Worm (Caenorhabditis elegans) whole organism, dauer: ENCODE data around the gene M162.5.
"Not testable (repeated sequence)": the region's sequence is repeated elsewhere in the genome, so short reads cannot be mapped to it uniquely, and the experiment has no call there.

Experiments used
- unc-62 ChIP-seq: sonication (generic microtip); optimal IDR thresholded peaks from 2 replicates; lab custom pipeline; 2017; ENCODE audit warnings: missing biosample characterization, missing genetic modification reagents, missing genetic modification characterization

Gene M162.5

ce11 chrV:19760751-19761150 is at the start of gene M162.5:
Gene M162.5, plus strand, starts transcription at chrV:19761051.
- no peak for TF ChIP-seq unc-62 (GFP tag; lab: Kevin White, UChicago)

- not testable (repeated sequence) for TF ChIP-seq unc-62 (GFP tag; lab: Kevin White, UChicago)
These were observed 49.2 kb upstream of the M162.5 start, which contains the start of gene Y43F8C.23 for ce11 chrV:19711646-19712045. Gene Y43F8C.23, minus strand, starts transcription at chrV:19711746.

ce11 chrV:19715419-19715818 is 45.4 kb upstream of the M162.5 start, which contains the start of gene Y43F8C.16:
Gene Y43F8C.16, minus strand, starts transcription at chrV:19715519.
- no peak for TF ChIP-seq unc-62 (GFP tag; lab: Kevin White, UChicago)

- TF ChIP-seq unc-62 (GFP tag; lab: Kevin White, UChicago) = no peak
These were observed 45.0 kb upstream of the M162.5 start, which contains the start of gene Y43F8C.17 for ce11 chrV:19715847-19716246. Gene Y43F8C.17, plus strand, starts transcription at chrV:19716147.

- TF ChIP-seq unc-62 (GFP tag; lab: Kevin White, UChicago) = no peak
These were observed 42.9 kb upstream of the M162.5 start for ce11 chrV:19717933-19718332.

- no peak for TF ChIP-seq unc-62 (GFP tag; lab: Kevin White, UChicago)
These were observed 42.2 kb upstream of the M162.5 start for ce11 chrV:19718660-19719059.

ce11 chrV:19719253-19719652 is 41.6 kb upstream of the M162.5 start, which contains the start of gene Y116F11A.6:
Gene Y116F11A.6, plus strand, starts transcription at chrV:19719553.
- no peak for TF ChIP-seq unc-62 (GFP tag; lab: Kevin White, UChicago)

- TF ChIP-seq unc-62 (GFP tag; lab: Kevin White, UChicago) = no peak
These were observed 38.0 kb upstream of the M162.5 start for ce11 chrV:19722881-19723280.

ce11 chrV:19724589-19724988 is 36.3 kb upstream of the M162.5 start:
- TF ChIP-seq unc-62 (GFP tag; lab: Kevin White, UChicago) = no peak

- TF ChIP-seq unc-62 (GFP tag; lab: Kevin White, UChicago) = no peak
These were observed 32.9 kb upstream of the M162.5 start for ce11 chrV:19727990-19728389.

- no peak for TF ChIP-seq unc-62 (GFP tag; lab: Kevin White, UChicago)
These were observed 32.1 kb upstream of the M162.5 start, which contains the start of gene Y116F11A.3 for ce11 chrV:19728731-19729130. Gene Y116F11A.3, plus strand, starts transcription at chrV:19729031.

- TF ChIP-seq unc-62 (GFP tag; lab: Kevin White, UChicago) = no peak
These were observed 30.6 kb upstream of the M162.5 start, which contains the start of gene Y116F11A.1 for ce11 chrV:19730280-19730679. Gene Y116F11A.1, plus strand, starts transcription at chrV:19730580.

ce11 chrV:19733728-19734127 is 27.1 kb upstream of the M162.5 start:
- no peak for TF ChIP-seq unc-62 (GFP tag; lab: Kevin White, UChicago)

ce11 chrV:19737458-19737857 is 23.4 kb upstream of the M162.5 start, which contains the start of gene W04E12.7:
Gene W04E12.7, minus strand, starts transcription at chrV:19737558.
- TF ChIP-seq unc-62 (GFP tag; lab: Kevin White, UChicago) = no peak

- no peak for TF ChIP-seq unc-62 (GFP tag; lab: Kevin White, UChicago)
These were observed 22.7 kb upstream of the M162.5 start, which contains the start of gene fbxa-131 for ce11 chrV:19738117-19738516. Gene fbxa-131, plus strand, starts transcription at chrV:19738417.

ce11 chrV:19741034-19741433 is 19.8 kb upstream of the M162.5 start, which contains the start of gene W04E12.2:
Gene W04E12.2, minus strand, starts transcription at chrV:19741134.
- no peak for TF ChIP-seq unc-62 (GFP tag; lab: Kevin White, UChicago)

ce11 chrV:19741651-19742050 is 19.2 kb upstream of the M162.5 start, which contains the start of gene W04E12.3:
Gene W04E12.3, plus strand, starts transcription at chrV:19741951.
- no peak for TF ChIP-seq unc-62 (GFP tag; lab: Kevin White, UChicago)
